Worm (Caenorhabditis elegans): ENCODE measurements around the gene iffb-1.

iffb-1 gene

ce11 chrIII:2304867-2305266 lies 9.4 kb upstream of the iffb-1 start, which contains the start of gene Y54F10BM.9:
Gene Y54F10BM.9, minus strand, starts transcription at chrIII:2304927.
- peak; percentile 54 for TF ChIP-seq aly-1 (tag; optimal IDR thresholded peaks at IDR 0.05)
- no peak for TF ChIP-seq tbx-11 (GFP tag; IDR thresholded peaks at IDR 0.05)
- TF ChIP-seq hmg-4 (GFP tag; optimal IDR thresholded peaks at IDR 0.05) = peak; percentile 69

ce11 chrIII:2308026-2308425 lies 6.2 kb upstream of the iffb-1 start, which contains the start of the genes fbxa-1 and Y54F10BM.20:
Gene fbxa-1, minus strand, starts transcription at chrIII:2308126.
Gene Y54F10BM.20, plus strand, starts transcription at chrIII:2308256.
- TF ChIP-seq ets-7 (tag; optimal IDR thresholded peaks at IDR 0.05) (no peak), hmbx-1 (tag; optimal IDR thresholded peaks at IDR 0.05) (no peak), tbx-11 (GFP tag; IDR thresholded peaks at IDR 0.05) (no peak), sea-1 (GFP tag; conservative IDR thresholded peaks at IDR 0.05) (no peak), flt-1 (GFP tag; IDR thresholded peaks at IDR 0.05) (no peak)

ce11 chrIII:2310996-2311395 lies 3.2 kb upstream of the iffb-1 start:
- no peak for TF ChIP-seq hmbx-1 (tag; optimal IDR thresholded peaks at IDR 0.05)
- TF ChIP-seq ceh-13 (GFP tag; optimal IDR thresholded peaks at IDR 0.05) = no peak
- no peak for TF ChIP-seq ceh-36 (tag; optimal IDR thresholded peaks at IDR 0.05)
- TF ChIP-seq tbx-11 (GFP tag; IDR thresholded peaks at IDR 0.05) = no peak
- no peak for TF ChIP-seq tbx-37 (GFP tag; conservative IDR thresholded peaks at IDR 0.05)
- TF ChIP-seq F13C5.2 (tag; optimal IDR thresholded peaks at IDR 0.05) = no peak
- TF ChIP-seq scrt-1 (GFP tag; IDR thresholded peaks at IDR 0.05) = no peak
- TF ChIP-seq ets-7 (tag; optimal IDR thresholded peaks at IDR 0.05) = no peak
- TF ChIP-seq hmg-4 (GFP tag; optimal IDR thresholded peaks at IDR 0.05) = no peak
- TF ChIP-seq ama-1 (optimal IDR thresholded peaks at IDR 0.05) = no peak
- no peak for TF ChIP-seq flt-1 (GFP tag; IDR thresholded peaks at IDR 0.05)
- TF ChIP-seq aly-1 (tag; optimal IDR thresholded peaks at IDR 0.05) = no peak
- TF ChIP-seq hnd-1 (tag; optimal IDR thresholded peaks at IDR 0.05) = no peak
- no peak for TF ChIP-seq pes-1 (GFP tag; IDR thresholded peaks at IDR 0.05)

- peak; percentile 4 for TF ChIP-seq hnd-1 (tag; optimal IDR thresholded peaks at IDR 0.05)
- no peak for TF ChIP-seq flt-1 (GFP tag; IDR thresholded peaks at IDR 0.05)
- TF ChIP-seq aly-1 (tag; optimal IDR thresholded peaks at IDR 0.05) = peak; percentile 24
Measured at ce11 chrIII:2314678-2315077, 442 bp downstream of the iffb-1 start.

- TF ChIP-seq F13C5.2 (tag; optimal IDR thresholded peaks at IDR 0.05) (no peak), pes-1 (GFP tag; IDR thresholded peaks at IDR 0.05) (no peak), hnd-1 (tag; optimal IDR thresholded peaks at IDR 0.05) (no peak), aly-1 (tag; optimal IDR thresholded peaks at IDR 0.05) (no peak), ceh-36 (tag; optimal IDR thresholded peaks at IDR 0.05) (no peak), hmbx-1 (tag; optimal IDR thresholded peaks at IDR 0.05) (no peak), tra-4 (tag; optimal IDR thresholded peaks at IDR 0.05) (no peak), ama-1 (optimal IDR thresholded peaks at IDR 0.05) (no peak), sea-1 (GFP tag; conservative IDR thresholded peaks at IDR 0.05) (no peak), ceh-13 (GFP tag; optimal IDR thresholded peaks at IDR 0.05) (no peak), tbx-37 (GFP tag; conservative IDR thresholded peaks at IDR 0.05) (no peak), flt-1 (GFP tag; IDR thresholded peaks at IDR 0.05) (no peak), ets-7 (tag; optimal IDR thresholded peaks at IDR 0.05) (no peak), tbx-11 (GFP tag; IDR thresholded peaks at IDR 0.05) (no peak), B0310.2 (tag; optimal IDR thresholded peaks at IDR 0.05) (no peak)
Measured at ce11 chrIII:2316439-2316838, 2.2 kb downstream of the iffb-1 start.

- TF ChIP-seq sea-1 (GFP tag; conservative IDR thresholded peaks at IDR 0.05) = no peak
- TF ChIP-seq hmbx-1 (tag; optimal IDR thresholded peaks at IDR 0.05) = no peak
- TF ChIP-seq ama-1 (optimal IDR thresholded peaks at IDR 0.05) = no peak
- no peak for TF ChIP-seq tbx-11 (GFP tag; IDR thresholded peaks at IDR 0.05)
- no peak for TF ChIP-seq ceh-13 (GFP tag; optimal IDR thresholded peaks at IDR 0.05)
- no peak for TF ChIP-seq aly-1 (tag; optimal IDR thresholded peaks at IDR 0.05)
- no peak for TF ChIP-seq tbx-37 (GFP tag; conservative IDR thresholded peaks at IDR 0.05)
- no peak for TF ChIP-seq ets-7 (tag; optimal IDR thresholded peaks at IDR 0.05)
- no peak for TF ChIP-seq F13C5.2 (tag; optimal IDR thresholded peaks at IDR 0.05)
Measured at ce11 chrIII:2324703-2325102, 10.5 kb downstream of the iffb-1 start.

- no peak for TF ChIP-seq hmbx-1 (tag; optimal IDR thresholded peaks at IDR 0.05)
- no peak for TF ChIP-seq sea-1 (GFP tag; conservative IDR thresholded peaks at IDR 0.05)
- TF ChIP-seq hnd-1 (tag; optimal IDR thresholded peaks at IDR 0.05) = no peak
- TF ChIP-seq hmg-4 (GFP tag; optimal IDR thresholded peaks at IDR 0.05) = no peak
- no peak for TF ChIP-seq tbx-11 (GFP tag; IDR thresholded peaks at IDR 0.05)
- TF ChIP-seq scrt-1 (GFP tag; IDR thresholded peaks at IDR 0.05) = no peak
- TF ChIP-seq F13C5.2 (tag; optimal IDR thresholded peaks at IDR 0.05) = no peak
- TF ChIP-seq B0310.2 (tag; optimal IDR thresholded peaks at IDR 0.05) = no peak
- no peak for TF ChIP-seq tra-4 (tag; optimal IDR thresholded peaks at IDR 0.05)
- no peak for TF ChIP-seq ceh-36 (tag; optimal IDR thresholded peaks at IDR 0.05)
Measured at ce11 chrIII:2328612-2329011, 14.4 kb downstream of the iffb-1 start.

- TF ChIP-seq F13C5.2 (tag; optimal IDR thresholded peaks at IDR 0.05) (no peak), hmg-4 (GFP tag; optimal IDR thresholded peaks at IDR 0.05) (no peak), tbx-37 (GFP tag; conservative IDR thresholded peaks at IDR 0.05) (no peak), hmbx-1 (tag; optimal IDR thresholded peaks at IDR 0.05) (no peak), ama-1 (optimal IDR thresholded peaks at IDR 0.05) (no peak), hnd-1 (tag; optimal IDR thresholded peaks at IDR 0.05) (no peak), ceh-13 (GFP tag; optimal IDR thresholded peaks at IDR 0.05) (no peak), sea-1 (GFP tag; conservative IDR thresholded peaks at IDR 0.05) (no peak), scrt-1 (GFP tag; IDR thresholded peaks at IDR 0.05) (no peak), pes-1 (GFP tag; IDR thresholded peaks at IDR 0.05) (no peak)
Measured at ce11 chrIII:2329336-2329735, 15.1 kb downstream of the iffb-1 start, which contains the start of gene Y54F10BM.12. Gene Y54F10BM.12, minus strand, starts transcription at chrIII:2329679.
